Worm (Caenorhabditis elegans): ENCODE results near the gene ZK688.11.

ce11 chrIII:7900733-7901132 is 16.0 kb upstream of the ZK688.11 start, which contains the start of gene best-24:
- no peak for TF ChIP-seq M03D4.4 (tag; optimal IDR thresholded peaks at IDR 0.05)
- no peak for TF ChIP-seq lsy-2 (tag; optimal IDR thresholded peaks at IDR 0.05)
- TF ChIP-seq blmp-1 (tag; optimal IDR thresholded peaks at IDR 0.05), result no peak
- no peak for TF ChIP-seq nhr-28 (tag; optimal IDR thresholded peaks at IDR 0.05)
- no peak for TF ChIP-seq tbx-8 (GFP tag; optimal IDR thresholded peaks at IDR 0.05)
- no peak for TF ChIP-seq unc-62 (GFP tag; optimal IDR thresholded peaks at IDR 0.05)
- TF ChIP-seq nhr-76 (tag; optimal IDR thresholded peaks at IDR 0.05), result no peak

Data from whole organism, mixed stage, embryonic.